Worm (Caenorhabditis elegans) whole organism, L4 larva: ENCODE results near the gene tax-6.

Experiments used
- F37D6.2 ChIP-seq: sonication (generic microtip); optimal IDR thresholded peaks from 2 replicates; lab custom pipeline; 2016; ENCODE audit warnings: mild to moderate bottlenecking, missing genetic modification characterization, missing compliant biosample characterization
- F44E2.7 ChIP-seq: fragments of 200-800 bp; sonication (Bioruptor generic); IDR thresholded peaks from 2 replicates; pipeline ENCODE4 v2.1.2; 2022; ENCODE audit warnings: missing genetic modification characterization, missing compliant biosample characterization
- F49E8.2 ChIP-seq: sonication (generic microtip); optimal IDR thresholded peaks from 2 replicates; lab custom pipeline; 2016; ENCODE audit warnings: missing compliant biosample characterization, mild to moderate bottlenecking, missing genetic modification characterization, borderline replicate concordance
- R02D3.7 ChIP-seq: fragments of 150-350 bp; sonication (generic microtip); optimal IDR thresholded peaks from 3 replicates; lab custom pipeline; 2014; ENCODE audit warnings: missing biosample characterization, missing genetic modification characterization
- Y48G9A.11 ChIP-seq: fragments of 200-800 bp; sonication (Bioruptor generic); IDR thresholded peaks from 2 replicates; pipeline ENCODE4 v1.3.6; 2022; ENCODE audit warnings: missing genetic modification reagents, missing genetic modification characterization, missing compliant biosample characterization
- Y75B8A.6 ChIP-seq: fragments of 200-800 bp; sonication (Bioruptor generic); IDR thresholded peaks from 2 replicates; pipeline ENCODE4 v1.3.6; 2022; ENCODE audit warnings: missing genetic modification reagents, missing genetic modification characterization, missing compliant biosample characterization
- ZK337.2 ChIP-seq: fragments of 200-800 bp; sonication (Bioruptor generic); IDR thresholded peaks from 2 replicates; pipeline ENCODE4 v1.3.6; 2022; ENCODE audit warnings: missing genetic modification reagents, missing genetic modification characterization, missing compliant biosample characterization
- aha-1 ChIP-seq: fragments of 150-350 bp; peaks from one replicate; lab custom pipeline; 2014; ENCODE audit warnings: missing biosample characterization, missing genetic modification characterization
- ceh-82 ChIP-seq: sonication (generic microtip); optimal IDR thresholded peaks from 2 replicates; lab custom pipeline; 2017; ENCODE audit warnings: missing biosample characterization, missing genetic modification characterization
- ces-1 ChIP-seq: fragments of 150-350 bp; sonication (generic microtip); optimal IDR thresholded peaks from 4 replicates; lab custom pipeline; 2014; ENCODE audit warnings: missing biosample characterization, missing genetic modification reagents, missing genetic modification characterization
- daf-12 ChIP-seq: fragments of 150-350 bp; optimal IDR thresholded peaks from 2 replicates; lab custom pipeline; 2014; ENCODE audit warnings: missing biosample characterization, missing genetic modification reagents, missing genetic modification characterization
- daf-19 ChIP-seq: fragments of 200-800 bp; sonication (Bioruptor generic); conservative IDR thresholded peaks from 2 replicates; pipeline ENCODE4 v1.3.6; 2022; ENCODE audit warnings: missing genetic modification characterization, missing compliant biosample characterization
- dmd-6 ChIP-seq: fragments of 200-800 bp; sonication (Bioruptor generic); IDR thresholded peaks from 2 replicates; pipeline ENCODE4 v1.3.6; 2022; ENCODE audit warnings: missing genetic modification reagents, missing genetic modification characterization, missing compliant biosample characterization
- dmd-8 ChIP-seq: fragments of 200-800 bp; sonication (Bioruptor generic); IDR thresholded peaks from 2 replicates; pipeline ENCODE4 v1.3.6; 2022; ENCODE audit warnings: missing genetic modification characterization, missing compliant biosample characterization
- dpl-1 ChIP-seq: fragments of 150-350 bp; optimal IDR thresholded peaks from 2 replicates; lab custom pipeline; 2014; ENCODE audit warnings: missing biosample characterization, missing genetic modification reagents, missing genetic modification characterization
- duxl-1 ChIP-seq: sonication (generic microtip); optimal IDR thresholded peaks from 2 replicates; lab custom pipeline; 2016; ENCODE audit warnings: mild to moderate bottlenecking, missing genetic modification characterization, moderate library complexity, missing compliant biosample characterization; ENCODE audit not compliant: poor library complexity
- dve-1 ChIP-seq: sonication (generic microtip); optimal IDR thresholded peaks from 2 replicates; lab custom pipeline; 2017; ENCODE audit warnings: antibody characterized with exemption, mild to moderate bottlenecking, missing genetic modification characterization, missing compliant biosample characterization; ENCODE audit not compliant: insufficient read depth
- gei-8 ChIP-seq: fragments of 200-800 bp; sonication (Bioruptor generic); optimal IDR thresholded peaks from 2 replicates; lab custom pipeline; 2018; ENCODE audit warnings: mild to moderate bottlenecking, missing genetic modification characterization, missing compliant biosample characterization
- hif-1 ChIP-seq, 2 experiments: sonication (generic microtip); optimal IDR thresholded peaks; 2 replicates each; lab custom pipeline; 2016 to 2017; ENCODE audit warnings: missing compliant biosample characterization in 2 of 2, missing genetic modification characterization in 2 of 2, missing genetic modification reagents in 2 of 2, missing genotype in 2 of 2, mild to moderate bottlenecking in 1 of 2
- hlh-30 ChIP-seq: sonication (generic microtip); optimal IDR thresholded peaks from 2 replicates; lab custom pipeline; 2017; ENCODE audit warnings: antibody characterized with exemption, mild to moderate bottlenecking, missing genetic modification characterization, missing compliant biosample characterization; ENCODE audit not compliant: insufficient read depth
- hmg-1.1 ChIP-seq: fragments of 200-800 bp; sonication (Bioruptor generic); IDR thresholded peaks from 2 replicates; pipeline ENCODE4 v1.3.6; 2022; ENCODE audit warnings: missing genetic modification reagents, missing genetic modification characterization, missing compliant biosample characterization
- jun-1 ChIP-seq: fragments of 150-350 bp; optimal IDR thresholded peaks from 2 replicates; lab custom pipeline; 2014; ENCODE audit warnings: missing biosample characterization, missing genetic modification reagents, missing genetic modification characterization
- lim-7 ChIP-seq: fragments of 200-800 bp; sonication (Bioruptor generic); IDR thresholded peaks from 2 replicates; pipeline ENCODE4 v1.3.6; 2022; ENCODE audit warnings: missing genetic modification characterization, missing compliant biosample characterization
- lin-1 ChIP-seq: fragments of 200-800 bp; sonication (Bioruptor generic); IDR thresholded peaks from 2 replicates; pipeline ENCODE4 v1.3.6; 2022; ENCODE audit warnings: missing genetic modification reagents, missing genetic modification characterization, missing compliant biosample characterization
- lin-13 ChIP-seq: fragments of 150-350 bp; optimal IDR thresholded peaks from 2 replicates; lab custom pipeline; 2014; ENCODE audit warnings: missing biosample characterization, missing genetic modification reagents, missing genetic modification characterization
- lin-15B ChIP-seq: fragments of 150-350 bp; sonication (generic microtip); optimal IDR thresholded peaks from 3 replicates; lab custom pipeline; 2014; ENCODE audit warnings: missing biosample characterization, missing genetic modification characterization
- lin-39 ChIP-seq: fragments of 150-350 bp; optimal IDR thresholded peaks from 2 replicates; lab custom pipeline; 2014; ENCODE audit warnings: missing biosample characterization, missing genetic modification reagents, missing genetic modification characterization
- lir-3 ChIP-seq: sonication (generic microtip); optimal IDR thresholded peaks from 2 replicates; lab custom pipeline; 2016; ENCODE audit warnings: mild to moderate bottlenecking, missing genetic modification characterization, missing compliant biosample characterization
- lsy-2 ChIP-seq, 2 experiments: fragments of 150-350 bp in 1 of 2; sonication (generic microtip) in 1 of 2; optimal IDR thresholded peaks; 2 replicates each; lab custom pipeline; 2014 to 2017; ENCODE audit warnings: missing biosample characterization in 2 of 2, missing genetic modification characterization in 2 of 2
- madf-5 ChIP-seq, 2 experiments: fragments of 200-800 bp; sonication (Bioruptor generic); IDR thresholded peaks; 2 replicates each; pipeline ENCODE4 v1.3.6; 2022; ENCODE audit warnings: missing compliant biosample characterization in 2 of 2, missing genetic modification characterization in 2 of 2
- mdt-29 ChIP-seq: fragments of 200-800 bp; sonication (Bioruptor generic); IDR thresholded peaks from 2 replicates; pipeline ENCODE4 v1.3.6; 2022; ENCODE audit warnings: missing genetic modification reagents, missing genetic modification characterization, missing compliant biosample characterization
- nhr-10 ChIP-seq: fragments of 150-350 bp; optimal IDR thresholded peaks from 2 replicates; lab custom pipeline; 2014; ENCODE audit warnings: missing biosample characterization, missing genetic modification characterization
- nhr-102 ChIP-seq: sonication (generic microtip); optimal IDR thresholded peaks from 2 replicates; lab custom pipeline; 2016; ENCODE audit warnings: mild to moderate bottlenecking, missing genetic modification characterization, moderate library complexity, missing compliant biosample characterization
- nhr-11 ChIP-seq: fragments of 150-350 bp; optimal IDR thresholded peaks from 2 replicates; lab custom pipeline; 2014; ENCODE audit warnings: missing biosample characterization, missing genetic modification characterization
- nhr-28 ChIP-seq: fragments of 150-350 bp; optimal IDR thresholded peaks from 2 replicates; lab custom pipeline; 2014; ENCODE audit warnings: missing biosample characterization, missing genetic modification characterization
- nhr-42 ChIP-seq: fragments of 200-800 bp; sonication (Bioruptor generic); IDR thresholded peaks from 2 replicates; pipeline ENCODE4 v1.3.6; 2022; ENCODE audit warnings: missing genetic modification characterization, missing compliant biosample characterization
- nhr-77 ChIP-seq: fragments of 150-350 bp; optimal IDR thresholded peaks from 2 replicates; lab custom pipeline; 2014; ENCODE audit warnings: missing biosample characterization, missing genetic modification characterization
- php-3 ChIP-seq: fragments of 200-800 bp; sonication (Bioruptor generic); IDR thresholded peaks from 2 replicates; pipeline ENCODE4 v1.3.6; 2022; ENCODE audit warnings: missing genetic modification reagents, missing genetic modification characterization, missing compliant biosample characterization
- rbr-2 ChIP-seq: sonication (generic microtip); optimal IDR thresholded peaks from 2 replicates; lab custom pipeline; 2016; ENCODE audit warnings: missing genotype, missing genetic modification characterization, missing compliant biosample characterization
- saeg-2 ChIP-seq: fragments of 200-800 bp; sonication (Bioruptor generic); IDR thresholded peaks from 2 replicates; pipeline ENCODE4 v1.3.6; 2022; ENCODE audit warnings: missing genetic modification reagents, missing genetic modification characterization, missing compliant biosample characterization
- sdz-12 ChIP-seq: fragments of 200-800 bp; sonication (Bioruptor generic); optimal IDR thresholded peaks from 2 replicates; lab custom pipeline; 2018; ENCODE audit warnings: mild to moderate bottlenecking, missing genetic modification characterization, missing compliant biosample characterization
- set-16 ChIP-seq: fragments of 200-800 bp; sonication (Bioruptor generic); IDR thresholded peaks from 2 replicates; pipeline ENCODE4 v1.3.6; 2022; ENCODE audit warnings: missing genetic modification reagents, missing genetic modification characterization, missing compliant biosample characterization
- skn-1 ChIP-seq: fragments of 150-350 bp; optimal IDR thresholded peaks from 2 replicates; lab custom pipeline; 2014; ENCODE audit warnings: missing biosample characterization, missing genetic modification characterization
- snpc-4 ChIP-seq: fragments of 150-350 bp; optimal IDR thresholded peaks from 2 replicates; lab custom pipeline; 2014; ENCODE audit warnings: missing biosample characterization, missing genetic modification characterization
- spr-1 ChIP-seq: sonication (generic microtip); optimal IDR thresholded peaks from 2 replicates; lab custom pipeline; 2016; ENCODE audit warnings: mild to moderate bottlenecking, missing genetic modification characterization, missing compliant biosample characterization
- spr-3 ChIP-seq: fragments of 200-800 bp; sonication (Bioruptor generic); optimal IDR thresholded peaks from 2 replicates; lab custom pipeline; 2018; ENCODE audit warnings: mild to moderate bottlenecking, missing genetic modification characterization, missing compliant biosample characterization
- tra-1 ChIP-seq: fragments of 200-800 bp; sonication (Bioruptor generic); IDR thresholded peaks from 2 replicates; pipeline ENCODE4 v1.3.6; 2022; ENCODE audit warnings: missing genetic modification reagents, missing genetic modification characterization, missing compliant biosample characterization
- unc-62 ChIP-seq, 3 experiments: fragments of 150-350 bp in 1 of 3; sonication (generic microtip); optimal IDR thresholded peaks in 2 of 3; peaks in 1 of 3; 1 replicate in 1 of 3; 2 replicates in 2 of 3; lab custom pipeline; 2014 to 2017; ENCODE audit warnings: missing biosample characterization in 3 of 3, missing genetic modification characterization in 3 of 3, missing genetic modification reagents in 3 of 3, missing genotype in 1 of 3
- zag-1 ChIP-seq: fragments of 150-350 bp; optimal IDR thresholded peaks from 2 replicates; lab custom pipeline; 2014; ENCODE audit warnings: missing biosample characterization, missing genetic modification characterization
- zip-11 ChIP-seq: fragments of 200-800 bp; sonication (Bioruptor generic); IDR thresholded peaks from 2 replicates; pipeline ENCODE4 v1.3.6; 2022; ENCODE audit warnings: missing genetic modification characterization, missing compliant biosample characterization
- ztf-7 ChIP-seq: fragments of 150-350 bp; optimal IDR thresholded peaks from 2 replicates; lab custom pipeline; 2014; ENCODE audit warnings: missing biosample characterization, missing genetic modification characterization

tax-6 gene

ce11 chrIV:10483607-10484117, 17.7 kb downstream of the tax-6 start, which contains the start of the genes F01D4.5 and ced-5 (continued):
- no peak for TF ChIP-seq hmg-1.1
- no peak for TF ChIP-seq zip-11 (GFP tag; lab: Robert Waterston, UW)
- peak; percentile 90 for TF ChIP-seq duxl-1 (tag; lab: Kevin White, UChicago)
- TF ChIP-seq lsy-2 (tag; optimal IDR thresholded peaks at IDR 0.05; lab: Kevin White, UChicago): peak in 1 of 2 experiments; percentile 89
- peak; percentile 66 for TF ChIP-seq hlh-30 (tag; lab: Kevin White, UChicago)
- no peak for TF ChIP-seq R02D3.7 (tag; lab: Kevin White, UChicago)
- no peak for TF ChIP-seq daf-12 (tag; lab: Kevin White, UChicago)
- TF ChIP-seq lin-15B (tag; lab: Kevin White, UChicago): no peak
- 0 out of 2 replicates have a peak, but pooled peaks have one; percentile 40 for TF ChIP-seq Y48G9A.11 (GFP tag; lab: Robert Waterston, UW)
- TF ChIP-seq nhr-77 (tag; lab: Kevin White, UChicago): no peak
- TF ChIP-seq gei-8 (GFP tag; lab: Kevin White, UChicago): no peak
- 0 out of 2 replicates have a peak, but pooled peaks have one; percentile 33 for TF ChIP-seq daf-19
- TF ChIP-seq dmd-6 (GFP tag; lab: Robert Waterston, UW): peak; percentile 78
- TF ChIP-seq hif-1 (tag; optimal IDR thresholded peaks at IDR 0.05; lab: Kevin White, UChicago): peak in 1 of 2 experiments; percentile 90
- TF ChIP-seq nhr-10 (tag; lab: Kevin White, UChicago): no peak
- TF ChIP-seq ZK337.2 (GFP tag; lab: Robert Waterston, UW): peak; percentile 94
- TF ChIP-seq spr-3: no peak
- peak; percentile 20 for TF ChIP-seq lir-3
- peak; percentile 85 for TF ChIP-seq dpl-1 (GFP tag; lab: Kevin White, UChicago)
- TF ChIP-seq php-3 (GFP tag; lab: Robert Waterston, UW): no peak
- TF ChIP-seq skn-1 (tag; lab: Kevin White, UChicago): no peak
- no peak for TF ChIP-seq lin-39 (tag; lab: Kevin White, UChicago)
- TF ChIP-seq rbr-2 (tag; lab: Kevin White, UChicago): peak; percentile 55
- peak; percentile 89 for TF ChIP-seq dve-1 (tag; lab: Kevin White, UChicago)
- no peak for TF ChIP-seq lin-1 (GFP tag; lab: Robert Waterston, UW)
- TF ChIP-seq madf-5 (GFP tag; IDR thresholded peaks at IDR 0.05; lab: Robert Waterston, UW): no peak
- no peak for TF ChIP-seq ces-1 (GFP tag; lab: Kevin White, UChicago)
- no peak for TF ChIP-seq dmd-8 (GFP tag; lab: Robert Waterston, UW)
- TF ChIP-seq F49E8.2 (tag; lab: Kevin White, UChicago): peak; percentile 71
- TF ChIP-seq sdz-12 (GFP tag; lab: Kevin White, UChicago): no peak
- TF ChIP-seq F44E2.7 (GFP tag; lab: Robert Waterston, UW): no peak
- TF ChIP-seq unc-62 (GFP tag; optimal IDR thresholded peaks at IDR 0.05 in 1 of 2; lab: Kevin White, UChicago): no peak
- TF ChIP-seq unc-62 (tag; optimal IDR thresholded peaks at IDR 0.05; lab: Kevin White, UChicago): no peak
- TF ChIP-seq tra-1: peak; percentile 70
- no peak for TF ChIP-seq aha-1 (tag; lab: Kevin White, UChicago)
- TF ChIP-seq lim-7 (GFP tag; lab: Robert Waterston, UW): no peak
- peak; percentile 73 for TF ChIP-seq nhr-102 (tag; lab: Kevin White, UChicago)
- TF ChIP-seq ceh-82 (tag; lab: Kevin White, UChicago): no peak
- TF ChIP-seq Y75B8A.6 (GFP tag; lab: Robert Waterston, UW): no peak
- TF ChIP-seq jun-1 (tag; lab: Kevin White, UChicago): no peak
- no peak for TF ChIP-seq nhr-42
- peak; percentile 35 for TF ChIP-seq spr-1
- TF ChIP-seq nhr-28 (tag; lab: Kevin White, UChicago): peak; percentile 36
- no peak for TF ChIP-seq nhr-11 (tag; lab: Kevin White, UChicago)
- no peak for TF ChIP-seq zag-1 (tag; lab: Kevin White, UChicago)
- TF ChIP-seq snpc-4 (tag; lab: Kevin White, UChicago): no peak
- TF ChIP-seq ztf-7: peak; percentile 65
- no peak for TF ChIP-seq mdt-29 (GFP tag; lab: Robert Waterston, UW)
- TF ChIP-seq saeg-2 (GFP tag; lab: Robert Waterston, UW): no peak
- TF ChIP-seq lin-13: no peak
- TF ChIP-seq set-16 (GFP tag; lab: Robert Waterston, UW): no peak
- TF ChIP-seq F37D6.2 (tag; lab: Kevin White, UChicago): peak; percentile 28
